Worm (Caenorhabditis elegans): ENCODE measurements around the gene panl-3.

DNA sequence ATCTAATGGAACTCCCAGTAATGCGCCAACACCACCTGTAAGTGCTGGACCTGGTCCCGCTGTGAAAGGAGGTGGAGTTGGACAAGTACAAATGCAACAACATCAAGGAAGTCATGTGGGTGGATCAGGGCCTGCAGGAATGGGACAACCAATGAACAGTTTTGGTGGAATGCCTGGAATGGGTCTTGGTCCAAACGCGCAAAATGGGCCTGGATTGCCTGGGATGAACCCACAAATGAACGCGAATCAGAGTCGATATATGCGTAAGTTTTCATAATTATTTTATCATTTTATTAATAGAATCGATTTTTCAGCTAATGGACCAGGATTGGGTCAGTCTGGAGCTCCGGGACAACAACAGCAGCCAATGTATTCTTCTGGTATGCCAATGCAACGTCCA is 46.5 kb upstream of the panl-3 start:
- no peak for TF ChIP-seq unc-130 (tag; optimal IDR thresholded peaks at IDR 0.05)
- no peak for TF ChIP-seq elt-3 (tag; optimal IDR thresholded peaks at IDR 0.05)
- no peak for TF ChIP-seq pag-3 (tag; optimal IDR thresholded peaks at IDR 0.05; ENCODE audit: borderline replicate concordance, insufficient read depth)
- no peak for TF ChIP-seq alr-1 (tag; optimal IDR thresholded peaks at IDR 0.05; ENCODE audit: borderline replicate concordance)
- TF ChIP-seq pqm-1 (tag; optimal IDR thresholded peaks at IDR 0.05): no peak
- no peak for TF ChIP-seq C04F5.9 (tag; optimal IDR thresholded peaks at IDR 0.05)
- TF ChIP-seq egl-27 (tag; optimal IDR thresholded peaks at IDR 0.05): no peak
- TF ChIP-seq nhr-237 (tag; optimal IDR thresholded peaks at IDR 0.05): no peak
- no peak for TF ChIP-seq snu-23 (GFP tag; optimal IDR thresholded peaks at IDR 0.05)
- no peak for TF ChIP-seq ama-1 (optimal IDR thresholded peaks at IDR 0.05)
- no peak for TF ChIP-seq nhr-77 (tag; optimal IDR thresholded peaks at IDR 0.05)
